Worm (Caenorhabditis elegans) whole organism, young adult: ENCODE results near the gene nlp-80.

Experiments
- C17E4.6 ChIP-seq: fragments of 200-800 bp; sonication (Bioruptor generic); IDR thresholded peaks from 2 replicates; pipeline ENCODE4 v1.3.6; 2022; ENCODE audit warnings: missing genetic modification reagents, missing genetic modification characterization, missing compliant biosample characterization
- D2030.7 ChIP-seq: fragments of 200-800 bp; sonication (Bioruptor generic); IDR thresholded peaks from 2 replicates; pipeline ENCODE4 v1.3.6; 2022; ENCODE audit warnings: missing genetic modification reagents, missing genetic modification characterization, missing compliant biosample characterization
- F22D6.2 ChIP-seq: sonication (generic microtip); optimal IDR thresholded peaks from 2 replicates; lab custom pipeline; 2016; ENCODE audit warnings: mild to moderate bottlenecking, missing genetic modification characterization, missing compliant biosample characterization
- F23B12.7 ChIP-seq: sonication (generic microtip); optimal IDR thresholded peaks from 2 replicates; lab custom pipeline; 2017; ENCODE audit warnings: missing genetic modification characterization, mild to moderate bottlenecking, missing compliant biosample characterization, antibody characterized with exemption, moderate library complexity; ENCODE audit not compliant: insufficient read depth
- F33H1.4 ChIP-seq: fragments of 200-800 bp; sonication (Bioruptor generic); IDR thresholded peaks from 2 replicates; pipeline ENCODE4 v1.3.6; 2022; ENCODE audit warnings: missing genetic modification reagents, missing genetic modification characterization, missing compliant biosample characterization
- F49E8.2 ChIP-seq: sonication (generic microtip); optimal IDR thresholded peaks from 3 replicates; lab custom pipeline; 2017; ENCODE audit warnings: missing genetic modification characterization, mild to moderate bottlenecking, missing compliant biosample characterization, antibody characterized with exemption, moderate library complexity; ENCODE audit not compliant: insufficient read depth
- K11D2.4 ChIP-seq: fragments of 200-800 bp; sonication (Bioruptor generic); IDR thresholded peaks from 2 replicates; pipeline ENCODE4 v1.3.6; 2022; ENCODE audit warnings: missing genetic modification reagents, missing genetic modification characterization, missing compliant biosample characterization
- T26A5.8 ChIP-seq: sonication (generic microtip); optimal IDR thresholded peaks from 2 replicates; lab custom pipeline; 2016; ENCODE audit warnings: missing genetic modification characterization, missing compliant biosample characterization
- Y95B8A.8 ChIP-seq: fragments of 200-800 bp; sonication (Bioruptor generic); IDR thresholded peaks from 2 replicates; pipeline ENCODE4 v1.3.6; 2022; ENCODE audit warnings: missing genetic modification reagents, missing genetic modification characterization, missing compliant biosample characterization
- ZK185.1 ChIP-seq: sonication (generic microtip); optimal IDR thresholded peaks from 2 replicates; lab custom pipeline; 2016; ENCODE audit warnings: mild to moderate bottlenecking, missing genetic modification characterization, missing compliant biosample characterization; ENCODE audit not compliant: poor library complexity, severe bottlenecking
- akir-1 ChIP-seq: fragments of 200-800 bp; sonication (Bioruptor generic); optimal IDR thresholded peaks from 2 replicates; lab custom pipeline; 2018; ENCODE audit warnings: mild to moderate bottlenecking, missing genetic modification characterization, moderate library complexity, missing compliant biosample characterization
- athp-1 ChIP-seq: sonication (generic microtip); optimal IDR thresholded peaks from 2 replicates; lab custom pipeline; 2017; ENCODE audit warnings: mild to moderate bottlenecking, missing genetic modification characterization, missing compliant biosample characterization
- attf-5 ChIP-seq: fragments of 200-800 bp; sonication (Bioruptor generic); optimal IDR thresholded peaks from 2 replicates; lab custom pipeline; 2018; ENCODE audit warnings: mild to moderate bottlenecking, missing genetic modification characterization, missing compliant biosample characterization
- attf-6 ChIP-seq: fragments of 200-800 bp; sonication (Bioruptor generic); IDR thresholded peaks from 2 replicates; pipeline ENCODE4 v1.3.6; 2022; ENCODE audit warnings: missing genetic modification reagents, missing genetic modification characterization, missing compliant biosample characterization
- cebp-1 ChIP-seq, 2 experiments: fragments of 200-800 bp in 1 of 2; sonication (Bioruptor generic) in 1 of 2; sonication (generic microtip) in 1 of 2; IDR thresholded peaks in 1 of 2; optimal IDR thresholded peaks in 1 of 2; 2 replicates each; pipeline versions ENCODE4 v1.3.6 to Lab custom; 2017 to 2022; ENCODE audit warnings: missing compliant biosample characterization in 2 of 2, missing genetic modification characterization in 2 of 2, mild to moderate bottlenecking in 1 of 2, missing genetic modification reagents in 1 of 2, moderate library complexity in 1 of 2
- cebp-2 ChIP-seq: fragments of 200-800 bp; sonication (Bioruptor generic); IDR thresholded peaks from 2 replicates; pipeline ENCODE4 v1.3.6; 2022; ENCODE audit warnings: missing genetic modification characterization, missing compliant biosample characterization
- ceh-100 ChIP-seq: fragments of 200-800 bp; sonication (Bioruptor generic); IDR thresholded peaks from 2 replicates; pipeline ENCODE4 v1.3.6; 2022; ENCODE audit warnings: missing genetic modification reagents, missing genetic modification characterization, missing compliant biosample characterization
- ceh-40 ChIP-seq: fragments of 200-800 bp; sonication (Bioruptor generic); IDR thresholded peaks from 2 replicates; pipeline ENCODE4 v1.3.6; 2022; ENCODE audit warnings: missing genetic modification characterization, missing compliant biosample characterization
- ceh-58 ChIP-seq: fragments of 200-800 bp; sonication (Bioruptor generic); IDR thresholded peaks from 2 replicates; pipeline ENCODE4 v1.3.6; 2022; ENCODE audit warnings: missing genetic modification characterization, missing compliant biosample characterization
- die-1 ChIP-seq: sonication (generic microtip); optimal IDR thresholded peaks from 2 replicates; lab custom pipeline; 2016; ENCODE audit warnings: missing genotype, mild to moderate bottlenecking, missing genetic modification characterization, missing compliant biosample characterization
- dox-1 ChIP-seq: fragments of 200-800 bp; sonication (Bioruptor generic); IDR thresholded peaks from 2 replicates; pipeline ENCODE4 v1.3.6; 2022; ENCODE audit warnings: missing genetic modification reagents, missing genetic modification characterization, missing compliant biosample characterization
- gei-17 ChIP-seq: fragments of 200-800 bp; sonication (Bioruptor generic); optimal IDR thresholded peaks from 2 replicates; lab custom pipeline; 2018; ENCODE audit warnings: mild to moderate bottlenecking, missing genetic modification characterization, missing compliant biosample characterization
- him-1 ChIP-seq: sonication (generic microtip); optimal IDR thresholded peaks from 2 replicates; lab custom pipeline; 2016; ENCODE audit warnings: missing genotype, missing genetic modification reagents, missing genetic modification characterization, missing compliant biosample characterization
- hlh-26 ChIP-seq: fragments of 200-800 bp; sonication (Bioruptor generic); conservative IDR thresholded peaks from 2 replicates; pipeline ENCODE4 v1.3.6; 2022; ENCODE audit warnings: missing genetic modification reagents, missing genetic modification characterization, missing compliant biosample characterization
- hmg-1.2 ChIP-seq: fragments of 200-800 bp; sonication (Bioruptor generic); IDR thresholded peaks from 2 replicates; pipeline ENCODE4 v1.3.6; 2022; ENCODE audit warnings: missing genetic modification reagents, missing genetic modification characterization, missing compliant biosample characterization
- hrde-1 ChIP-seq: sonication (generic microtip); optimal IDR thresholded peaks from 2 replicates; lab custom pipeline; 2016; ENCODE audit warnings: missing genetic modification characterization, mild to moderate bottlenecking, missing compliant biosample characterization, moderate library complexity, missing genotype, missing genetic modification reagents, borderline replicate concordance
- lag-1 ChIP-seq: fragments of 200-800 bp; sonication (Bioruptor generic); IDR thresholded peaks from 2 replicates; pipeline ENCODE4 v1.3.6; 2022; ENCODE audit warnings: missing genetic modification reagents, missing genetic modification characterization, missing compliant biosample characterization
- let-607 ChIP-seq, 2 experiments: fragments of 200-800 bp in 1 of 2; sonication (Bioruptor generic) in 1 of 2; sonication (generic microtip) in 1 of 2; optimal IDR thresholded peaks; 2 replicates each; lab custom pipeline; 2016 to 2018; ENCODE audit warnings: mild to moderate bottlenecking in 2 of 2, missing compliant biosample characterization in 2 of 2, missing genetic modification characterization in 2 of 2, moderate library complexity in 2 of 2, missing genotype in 1 of 2
- lin-54 ChIP-seq: fragments of 200-800 bp; sonication (Bioruptor generic); optimal IDR thresholded peaks from 2 replicates; lab custom pipeline; 2018; ENCODE audit warnings: mild to moderate bottlenecking, missing genetic modification characterization, missing compliant biosample characterization
- lsl-1 ChIP-seq: fragments of 200-800 bp; sonication (Bioruptor generic); optimal IDR thresholded peaks from 2 replicates; lab custom pipeline; 2018; ENCODE audit warnings: mild to moderate bottlenecking, missing genetic modification characterization, moderate library complexity, missing compliant biosample characterization
- madf-10 ChIP-seq: sonication (generic microtip); optimal IDR thresholded peaks from 2 replicates; lab custom pipeline; 2016; ENCODE audit warnings: mild to moderate bottlenecking, missing genetic modification characterization, missing compliant biosample characterization
- madf-3 ChIP-seq: fragments of 200-800 bp; sonication (Bioruptor generic); IDR thresholded peaks from 2 replicates; pipeline ENCODE4 v1.3.6; 2022; ENCODE audit warnings: missing genetic modification reagents, missing genetic modification characterization, missing compliant biosample characterization
- madf-8 ChIP-seq: fragments of 200-800 bp; sonication (Bioruptor generic); conservative IDR thresholded peaks from 2 replicates; pipeline ENCODE4 v1.3.6; 2022; ENCODE audit warnings: missing genetic modification reagents, missing genetic modification characterization, missing compliant biosample characterization
- mel-28 ChIP-seq: sonication (generic microtip); optimal IDR thresholded peaks from 2 replicates; lab custom pipeline; 2016; ENCODE audit warnings: borderline replicate concordance, mild to moderate bottlenecking, missing genetic modification characterization, missing compliant biosample characterization
- nhr-120 ChIP-seq: fragments of 200-800 bp; sonication (Bioruptor generic); IDR thresholded peaks from 2 replicates; pipeline ENCODE4 v1.3.6; 2022; ENCODE audit warnings: missing genetic modification characterization, missing compliant biosample characterization
- nhr-179 ChIP-seq: sonication (generic microtip); optimal IDR thresholded peaks from 2 replicates; lab custom pipeline; 2016; ENCODE audit warnings: mild to moderate bottlenecking, missing genetic modification characterization, missing compliant biosample characterization
- nhr-80 ChIP-seq: sonication (generic microtip); optimal IDR thresholded peaks from 2 replicates; lab custom pipeline; 2016; ENCODE audit warnings: missing genetic modification characterization, missing compliant biosample characterization
- nhr-90 ChIP-seq: sonication (generic microtip); optimal IDR thresholded peaks from 2 replicates; lab custom pipeline; 2016; ENCODE audit warnings: missing genotype, mild to moderate bottlenecking, missing genetic modification characterization, missing compliant biosample characterization
- rpc-1 ChIP-seq, 2 experiments: fragments of 150-350 bp in 1 of 2; sonication (generic microtip) in 1 of 2; optimal IDR thresholded peaks; 2 replicates each; lab custom pipeline; 2014 to 2018; ENCODE audit warnings: missing biosample characterization in 1 of 2, missing genetic modification characterization in 1 of 2, missing genetic modification reagents in 1 of 2, missing genotype in 1 of 2
- sea-2 ChIP-seq: fragments of 200-800 bp; sonication (Bioruptor generic); IDR thresholded peaks from 2 replicates; pipeline ENCODE4 v1.3.6; 2022; ENCODE audit warnings: missing genetic modification characterization, missing compliant biosample characterization
- unc-130 ChIP-seq: sonication (generic microtip); optimal IDR thresholded peaks from 2 replicates; lab custom pipeline; 2016; ENCODE audit warnings: missing genetic modification reagents, missing genetic modification characterization, missing compliant biosample characterization
- unc-62 ChIP-seq: fragments of 150-350 bp; optimal IDR thresholded peaks from 2 replicates; lab custom pipeline; 2014; ENCODE audit warnings: missing biosample characterization, missing genetic modification reagents, missing genetic modification characterization
- xnd-1 ChIP-seq: sonication (generic microtip); optimal IDR thresholded peaks from 2 replicates; lab custom pipeline; 2016; ENCODE audit warnings: missing genotype, missing genetic modification reagents, missing genetic modification characterization, missing compliant biosample characterization
- ztf-22 ChIP-seq: fragments of 200-800 bp; sonication (Bioruptor generic); optimal IDR thresholded peaks from 2 replicates; lab custom pipeline; 2018; ENCODE audit warnings: mild to moderate bottlenecking, missing genetic modification characterization, moderate library complexity, missing compliant biosample characterization
- ztf-28 ChIP-seq: fragments of 200-800 bp; sonication (Bioruptor generic); IDR thresholded peaks from 2 replicates; pipeline ENCODE4 v1.3.6; 2022; ENCODE audit warnings: missing genetic modification reagents, missing genetic modification characterization, missing compliant biosample characterization

The nlp-80 gene

DNA sequence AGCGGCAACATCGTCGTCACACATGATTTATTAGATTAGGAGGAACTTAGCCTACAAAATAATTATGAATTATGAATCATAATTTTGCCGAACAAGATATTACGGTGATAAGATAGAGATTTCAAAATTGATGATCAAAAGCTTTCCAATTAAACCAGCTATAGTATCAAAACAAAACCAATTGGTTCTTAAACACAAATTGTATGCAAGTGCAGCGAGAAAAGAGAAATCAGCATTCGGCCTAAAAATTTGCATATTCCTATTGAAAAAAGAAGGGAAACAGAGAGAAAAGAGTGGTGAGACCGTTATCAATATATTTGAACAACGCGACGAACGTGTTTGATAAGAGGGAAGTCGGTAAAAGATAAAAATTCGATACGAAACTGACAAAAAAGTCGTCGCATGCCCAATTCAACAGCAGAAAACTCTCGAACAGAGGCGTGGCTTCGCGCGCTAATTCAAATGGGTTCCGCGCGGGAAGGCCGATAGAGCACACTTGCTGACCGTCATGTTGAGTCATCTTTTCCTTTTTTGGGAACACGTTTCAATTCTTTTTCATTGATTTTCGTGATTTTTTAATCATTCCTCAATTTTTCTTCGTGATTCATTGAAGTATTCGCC lies 12.8 kb upstream of the nlp-80 start, which contains the start of gene act-2 (continued):
- no peak for TF ChIP-seq gei-17 (GFP tag; lab: Kevin White, UChicago)
- TF ChIP-seq ztf-22, result no peak
- TF ChIP-seq die-1 (tag; lab: Kevin White, UChicago), result no peak
- TF ChIP-seq xnd-1 (tag; lab: Kevin White, UChicago), result peak; percentile 66
- TF ChIP-seq hlh-26, result no peak
- peak; percentile 91 for TF ChIP-seq D2030.7
- peak; percentile 74 for TF ChIP-seq Y95B8A.8 (GFP tag; lab: Robert Waterston, UW)
- TF ChIP-seq K11D2.4 (GFP tag; lab: Robert Waterston, UW), result 0 out of 2 replicates have a peak, but pooled peaks have one; percentile 33
- TF ChIP-seq cebp-1 (GFP tag; IDR thresholded peaks at IDR 0.05; lab: Robert Waterston, UW), result no peak
- TF ChIP-seq cebp-1 (tag; optimal IDR thresholded peaks at IDR 0.05; lab: Kevin White, UChicago), result no peak
- TF ChIP-seq lag-1, result no peak
- TF ChIP-seq ZK185.1 (tag; lab: Kevin White, UChicago), result no peak
- peak; percentile 40; the same call in 1 of the 2 replicates for TF ChIP-seq hmg-1.2 (GFP tag; lab: Robert Waterston, UW)
- peak; percentile 8 for TF ChIP-seq rpc-1 (optimal IDR thresholded peaks at IDR 0.05; lab: Kevin White, UChicago)
- TF ChIP-seq rpc-1 (tag; optimal IDR thresholded peaks at IDR 0.05; lab: Kevin White, UChicago), result no peak
- TF ChIP-seq unc-130, result peak; percentile 50
- TF ChIP-seq nhr-179, result no peak
- TF ChIP-seq C17E4.6 (GFP tag; lab: Robert Waterston, UW), result peak; percentile 76
- TF ChIP-seq lin-54 (GFP tag; lab: Kevin White, UChicago), result peak; percentile 93
- TF ChIP-seq attf-5, result peak; percentile 62
- peak; percentile 93 for TF ChIP-seq dox-1 (GFP tag; lab: Robert Waterston, UW)
- peak; percentile 42 for TF ChIP-seq nhr-80 (tag; lab: Kevin White, UChicago)
- no peak for TF ChIP-seq mel-28 (tag; lab: Kevin White, UChicago)
- TF ChIP-seq F33H1.4 (GFP tag; lab: Robert Waterston, UW), result peak; percentile 69

- TF ChIP-seq T26A5.8 (tag; lab: Kevin White, UChicago), result peak; percentile 73
- TF ChIP-seq hrde-1, result peak; percentile 85
- 0 out of 2 replicates have a peak, but pooled peaks have one; percentile 32 for TF ChIP-seq nhr-120 (GFP tag; lab: Robert Waterston, UW)
- no peak for TF ChIP-seq ztf-28
- peak; percentile 71 for TF ChIP-seq ceh-100 (GFP tag; lab: Robert Waterston, UW)
- peak; percentile 15 for TF ChIP-seq nhr-90 (tag; lab: Kevin White, UChicago)
- peak; percentile 92 for TF ChIP-seq cebp-2 (GFP tag; lab: Robert Waterston, UW)
- peak; percentile 48 for TF ChIP-seq lsl-1
- TF ChIP-seq athp-1, result peak; percentile 72
- TF ChIP-seq attf-6 (GFP tag; lab: Robert Waterston, UW), result peak; percentile 87
- peak; percentile 67 for TF ChIP-seq him-1
- TF ChIP-seq akir-1 (GFP tag; lab: Kevin White, UChicago), result no peak
- peak; percentile 31 for TF ChIP-seq madf-10 (tag; lab: Kevin White, UChicago)
- peak; percentile 9; the same call in 1 of the 2 replicates for TF ChIP-seq madf-8 (GFP tag; lab: Robert Waterston, UW)
- TF ChIP-seq F49E8.2 (tag; lab: Kevin White, UChicago), result peak; percentile 96
- peak; percentile 94 for TF ChIP-seq madf-3 (GFP tag; lab: Robert Waterston, UW)
- TF ChIP-seq nhr-179, result peak; percentile 2
- peak in 1 of 2 experiments; percentile 19 for TF ChIP-seq let-607 (tag; optimal IDR thresholded peaks at IDR 0.05; lab: Kevin White, UChicago)
- no peak for TF ChIP-seq sea-2 (GFP tag; lab: Robert Waterston, UW)
- 0 out of 2 replicates have a peak, but pooled peaks have one; percentile 32 for TF ChIP-seq ceh-40 (GFP tag; lab: Robert Waterston, UW)
- peak; percentile 57 for TF ChIP-seq C17E4.6 (GFP tag; lab: Robert Waterston, UW)
- peak; percentile 34; the same call in 1 of the 2 replicates for TF ChIP-seq hmg-1.2 (GFP tag; lab: Robert Waterston, UW)
- no peak for TF ChIP-seq F22D6.2 (tag; lab: Kevin White, UChicago)
- peak; percentile 39 for TF ChIP-seq F23B12.7
- TF ChIP-seq unc-62, result no peak
- TF ChIP-seq ceh-58 (GFP tag; lab: Robert Waterston, UW), result 0 out of 2 replicates have a peak, but pooled peaks have one; percentile 70
Observed at ce11 chrV:11076403-11076802, 11.0 kb upstream of the nlp-80 start.
